Fruit fly (Drosophila melanogaster): ENCODE measurements around the gene CG11069.

Gene CG11069

DNA sequence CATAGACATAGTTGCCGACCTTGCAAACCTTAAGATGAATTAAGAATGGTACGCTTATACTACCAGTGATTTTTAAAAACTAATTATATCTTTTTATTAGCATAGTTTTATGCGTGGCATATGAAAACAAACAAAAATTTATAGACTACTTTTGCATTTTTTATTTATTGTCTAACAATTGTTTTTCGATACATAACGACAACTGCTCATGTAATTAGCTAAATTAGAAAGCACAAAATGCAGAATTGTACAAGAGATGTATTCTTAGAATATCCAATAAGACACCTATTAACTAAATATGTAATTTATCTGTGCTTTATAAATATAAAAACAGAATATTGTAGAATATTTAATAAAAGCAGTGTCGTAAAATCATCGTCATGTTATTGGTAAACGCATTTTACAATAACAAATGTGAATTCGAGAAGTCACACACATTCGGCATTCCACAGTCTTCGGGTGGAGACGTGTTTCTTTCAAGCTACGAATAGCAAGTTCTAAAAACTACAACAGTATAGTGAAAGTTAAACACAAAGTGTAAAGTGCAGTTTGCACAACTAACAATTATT is 32.3 kb downstream of the CG11069 start:
- TF ChIP-seq dl (GFP tag; optimal IDR thresholded peaks at IDR 0.05; ENCODE audit: insufficient read depth in 1 of 2, partially characterized antibody in 2 of 2) (no peak), Dif (GFP tag; optimal IDR thresholded peaks at IDR 0.05; ENCODE audit: partially characterized antibody) (no peak), Myc (optimal IDR thresholded peaks at IDR 0.05) (peak; percentile 43), Hnf4 (GFP tag; optimal IDR thresholded peaks at IDR 0.05) (no peak), CG9705 (GFP tag; optimal IDR thresholded peaks at IDR 0.05) (no peak), lola (GFP tag; optimal IDR thresholded peaks at IDR 0.05) (no peak), Vsx2 (GFP tag; optimal IDR thresholded peaks at IDR 0.05; ENCODE audit: partially characterized antibody) (peak; percentile 92), ey (GFP tag; optimal IDR thresholded peaks at IDR 0.05) (no peak)

DNA sequence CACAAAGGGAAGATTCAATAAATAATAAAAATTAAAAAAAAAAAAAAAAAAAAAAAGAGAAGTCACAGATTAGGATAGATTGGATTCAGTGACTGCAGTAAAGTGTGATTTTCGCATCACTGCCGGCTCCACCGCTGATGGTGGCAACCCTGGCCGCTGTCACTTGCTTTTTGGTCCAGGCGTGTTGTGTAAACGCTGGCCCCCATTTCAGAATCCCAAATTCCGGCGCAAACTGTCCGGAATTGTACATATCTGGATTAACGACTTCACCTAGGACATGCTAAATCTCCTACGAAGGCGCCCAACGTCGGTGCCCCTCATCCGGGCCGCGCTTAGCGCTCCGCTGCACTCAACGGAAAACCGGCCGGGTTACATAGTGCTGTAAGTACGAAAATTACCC is 37.3 kb downstream of the CG11069 start, which contains the start of gene CG11771:
Gene CG11771, plus strand, starts transcription at position 155 of the 400 bp plus-strand sequence.
- no peak for TF ChIP-seq rgr (GFP tag; optimal IDR thresholded peaks at IDR 0.05)
- TF ChIP-seq Dfd (GFP tag; optimal IDR thresholded peaks at IDR 0.05), result no peak
- TF ChIP-seq Vsx2 (GFP tag; optimal IDR thresholded peaks at IDR 0.05; ENCODE audit: partially characterized antibody), result no peak
- TF ChIP-seq Hr78 (GFP tag; optimal IDR thresholded peaks at IDR 0.05), result no peak
- TF ChIP-seq brk (GFP tag; optimal IDR thresholded peaks at IDR 0.05), result no peak
- TF ChIP-seq Dif (GFP tag; optimal IDR thresholded peaks at IDR 0.05; ENCODE audit: partially characterized antibody), result no peak
- TF ChIP-seq Rel (GFP tag; optimal IDR thresholded peaks at IDR 0.05), result no peak
- no peak for TF ChIP-seq Rel (tag; optimal IDR thresholded peaks at IDR 0.05)

DNA sequence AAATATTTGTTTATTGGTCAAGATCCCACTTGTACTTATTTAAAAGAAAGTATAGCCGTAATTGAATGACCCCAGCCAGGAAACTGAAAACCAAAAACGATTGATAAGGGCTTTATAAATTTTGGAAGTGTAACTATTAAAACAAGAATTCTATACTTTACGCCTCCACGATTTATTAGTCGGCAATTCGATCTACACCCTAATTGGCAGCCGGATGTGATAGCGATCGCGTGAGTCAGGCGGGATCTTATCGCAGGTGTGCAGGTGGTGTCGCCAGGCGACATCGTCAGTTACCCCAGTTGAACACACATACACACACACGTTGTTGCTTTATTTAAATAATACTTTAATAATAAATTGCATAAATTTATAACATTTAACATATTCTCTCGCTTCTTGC is 40.0 kb downstream of the CG11069 start:
- TF ChIP-seq jim (GFP tag; optimal IDR thresholded peaks at IDR 0.05), result no peak
- TF ChIP-seq psq (GFP tag; optimal IDR thresholded peaks at IDR 0.05), result no peak
- no peak for TF ChIP-seq Hr78 (GFP tag; optimal IDR thresholded peaks at IDR 0.05)
- TF ChIP-seq sv (GFP tag; optimal IDR thresholded peaks at IDR 0.05), result no peak
- no peak for TF ChIP-seq Hr83 (GFP tag; optimal IDR thresholded peaks at IDR 0.05; ENCODE audit: poor library complexity, severe bottlenecking)
- no peak for TF ChIP-seq GATAd (GFP tag; optimal IDR thresholded peaks at IDR 0.05)

DNA sequence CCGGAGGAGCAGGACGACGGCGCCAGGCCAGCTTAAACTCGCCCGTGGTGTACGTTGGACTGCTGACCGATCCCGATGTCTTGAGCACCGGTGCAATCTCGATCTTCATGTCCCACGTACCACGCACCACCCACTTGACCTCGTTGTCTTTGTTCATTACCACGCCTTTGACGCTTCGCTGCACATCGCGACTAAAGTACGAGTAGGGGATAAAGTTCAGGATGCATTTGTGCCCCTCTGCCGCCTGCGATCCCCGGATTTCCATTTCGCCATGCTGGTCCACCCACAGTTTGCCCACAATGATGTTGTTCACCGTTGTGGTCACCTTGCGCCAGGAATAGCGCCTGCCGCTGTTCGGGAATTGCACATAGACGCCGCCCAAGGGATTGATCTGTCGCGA is 41.2 kb downstream of the CG11069 start:
- TF ChIP-seq Abd-B (GFP tag; optimal IDR thresholded peaks at IDR 0.05), result no peak
- TF ChIP-seq ey (GFP tag; optimal IDR thresholded peaks at IDR 0.05), result no peak
- TF ChIP-seq woc (GFP tag; optimal IDR thresholded peaks at IDR 0.05), result no peak
- no peak for TF ChIP-seq dsf (GFP tag; optimal IDR thresholded peaks at IDR 0.05; ENCODE audit: borderline replicate concordance)

DNA sequence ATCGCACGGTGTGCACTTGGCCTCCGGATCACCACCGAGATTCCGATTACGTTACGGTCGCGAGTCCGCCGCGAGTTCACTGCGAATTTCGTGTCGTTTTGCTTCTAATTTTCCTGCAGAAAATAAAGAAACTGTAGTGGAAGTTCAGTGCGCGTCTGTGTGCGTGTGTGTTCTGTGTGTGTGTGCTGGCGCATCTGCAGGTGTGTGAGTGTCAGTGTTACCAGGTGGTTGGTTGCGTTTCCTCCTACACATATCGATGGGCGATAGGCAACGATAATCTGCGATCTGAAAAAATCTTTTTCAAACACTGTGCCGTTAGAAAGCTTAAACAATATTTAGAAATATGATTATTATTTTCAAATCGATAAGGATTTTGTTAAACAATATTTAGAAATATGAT is 43.5 kb downstream of the CG11069 start, which contains the start of gene Osbp:
Gene Osbp, minus strand, starts transcription at position 174 of the 400 bp plus-strand sequence.
- TF ChIP-seq Mio (GFP tag; optimal IDR thresholded peaks at IDR 0.05) (no peak), Rel (GFP tag; optimal IDR thresholded peaks at IDR 0.05) (no peak), Rel (tag; optimal IDR thresholded peaks at IDR 0.05) (peak; percentile 29), dsf (GFP tag; optimal IDR thresholded peaks at IDR 0.05; ENCODE audit: borderline replicate concordance) (no peak), Hr83 (GFP tag; optimal IDR thresholded peaks at IDR 0.05; ENCODE audit: poor library complexity, severe bottlenecking) (peak; percentile 44), N (GFP tag; optimal IDR thresholded peaks at IDR 0.05) (peak; percentile 26), ey (GFP tag; optimal IDR thresholded peaks at IDR 0.05) (no peak), GATAd (GFP tag; optimal IDR thresholded peaks at IDR 0.05) (no peak), CrebA (GFP tag; optimal IDR thresholded peaks at IDR 0.05; ENCODE audit: borderline replicate concordance) (no peak), CG9705 (GFP tag; optimal IDR thresholded peaks at IDR 0.05) (peak; percentile 35)

- TF ChIP-seq HLH106 (tag; optimal IDR thresholded peaks at IDR 0.05) (peak; percentile 35), h (GFP tag; optimal IDR thresholded peaks at IDR 0.05) (peak; percentile 70), OdsH (GFP tag; optimal IDR thresholded peaks at IDR 0.05) (peak; percentile 39), dsf (GFP tag; optimal IDR thresholded peaks at IDR 0.05; ENCODE audit: borderline replicate concordance) (no peak), Sp1 (GFP tag; optimal IDR thresholded peaks at IDR 0.05) (peak; percentile 35), CG32264 (GFP tag; optimal IDR thresholded peaks at IDR 0.05) (peak; percentile 20), usp (GFP tag; optimal IDR thresholded peaks at IDR 0.05) (no peak), rgr (GFP tag; optimal IDR thresholded peaks at IDR 0.05) (peak; percentile 48), Hr83 (GFP tag; optimal IDR thresholded peaks at IDR 0.05; ENCODE audit: poor library complexity, severe bottlenecking) (peak; percentile 51), fru (GFP tag; optimal IDR thresholded peaks at IDR 0.05) (peak; percentile 63), Hr78 (GFP tag; optimal IDR thresholded peaks at IDR 0.05) (no peak), Jra (GFP tag; optimal IDR thresholded peaks at IDR 0.05) (no peak), tai (GFP tag; optimal IDR thresholded peaks at IDR 0.05) (no peak), ey (GFP tag; optimal IDR thresholded peaks at IDR 0.05) (peak; percentile 33), psq (GFP tag; optimal IDR thresholded peaks at IDR 0.05) (peak; percentile 79), Dif (GFP tag; optimal IDR thresholded peaks at IDR 0.05; ENCODE audit: partially characterized antibody) (no peak), Rel (GFP tag; optimal IDR thresholded peaks at IDR 0.05) (no peak), Rel (tag; optimal IDR thresholded peaks at IDR 0.05) (peak; percentile 23), CG9705 (GFP tag; optimal IDR thresholded peaks at IDR 0.05) (peak; percentile 34), br (GFP tag; optimal IDR thresholded peaks at IDR 0.05) (peak; percentile 48)
Measured at dm6 chr3R:24944920-24945853, 50.6 kb downstream of the CG11069 start, which contains the start of the genes ssh and Nmnat. Gene ssh (minus strand): TSS chr3R:24944956. Gene Nmnat (plus strand): TSS chr3R:24945237.
